Worm (Caenorhabditis elegans) whole organism, late embryonic: Measurements from ENCODE around the gene odr-2.

Source experiments
- ama-1 ChIP-seq: fragments of 150-350 bp; optimal IDR thresholded peaks from 2 replicates; lab custom pipeline; 2014
- ceh-18 ChIP-seq: sonication (generic microtip); optimal IDR thresholded peaks from 2 replicates; lab custom pipeline; 2016; ENCODE audit warnings: missing genetic modification characterization, missing compliant biosample characterization
- ceh-48 ChIP-seq: sonication (generic microtip); optimal IDR thresholded peaks from 2 replicates; lab custom pipeline; 2016; ENCODE audit warnings: missing genetic modification characterization, inconsistent platforms, missing compliant biosample characterization
- che-1 ChIP-seq: sonication (generic microtip); optimal IDR thresholded peaks from 2 replicates; lab custom pipeline; 2016; ENCODE audit warnings: mild to moderate bottlenecking, missing genetic modification characterization, missing compliant biosample characterization
- dmd-4 ChIP-seq: sonication (generic microtip); optimal IDR thresholded peaks from 2 replicates; lab custom pipeline; 2016; ENCODE audit warnings: borderline replicate concordance, missing genetic modification characterization, missing compliant biosample characterization
- fkh-10 ChIP-seq: fragments of 150-350 bp; optimal IDR thresholded peaks from 2 replicates; lab custom pipeline; 2014; ENCODE audit warnings: missing biosample characterization, missing genetic modification reagents, missing genetic modification characterization
- hlh-30 ChIP-seq: sonication (generic microtip); optimal IDR thresholded peaks from 2 replicates; lab custom pipeline; 2017; ENCODE audit warnings: antibody characterized with exemption, missing genetic modification characterization, missing compliant biosample characterization; ENCODE audit not compliant: insufficient read depth
- hlh-6 ChIP-seq: sonication (generic microtip); optimal IDR thresholded peaks from 2 replicates; lab custom pipeline; 2016; ENCODE audit warnings: missing genotype, missing genetic modification characterization, missing compliant biosample characterization
- lin-11 ChIP-seq: fragments of 200-800 bp; sonication (Bioruptor generic); optimal IDR thresholded peaks from 2 replicates; lab custom pipeline; 2018; ENCODE audit warnings: mild to moderate bottlenecking, missing genetic modification characterization, missing compliant biosample characterization
- nhr-232 ChIP-seq: sonication (generic microtip); optimal IDR thresholded peaks from 2 replicates; lab custom pipeline; 2016; ENCODE audit warnings: missing genetic modification characterization, missing compliant biosample characterization
- pha-2 ChIP-seq: sonication (generic microtip); optimal IDR thresholded peaks from 2 replicates; lab custom pipeline; 2017; ENCODE audit warnings: mild to moderate bottlenecking, missing genetic modification characterization, missing compliant biosample characterization
- pha-4 ChIP-seq: fragments of 150-350 bp; optimal IDR thresholded peaks from 2 replicates; lab custom pipeline; 2018; ENCODE audit warnings: missing biosample characterization, missing genetic modification reagents, missing genetic modification characterization
- pqm-1 ChIP-seq: sonication (generic microtip); optimal IDR thresholded peaks from 2 replicates; lab custom pipeline; 2016; ENCODE audit warnings: missing genetic modification characterization, missing compliant biosample characterization
- tbx-2 ChIP-seq: sonication (generic microtip); optimal IDR thresholded peaks from 2 replicates; lab custom pipeline; 2016; ENCODE audit warnings: missing genetic modification characterization, missing compliant biosample characterization

- TF ChIP-seq hlh-6 (tag; lab: Kevin White, UChicago) (no peak), fkh-10 (GFP tag; lab: Kevin White, UChicago) (no peak), pha-2 (no peak), nhr-232 (tag; lab: Kevin White, UChicago) (no peak), ama-1 (lab: Kevin White, UChicago) (no peak), che-1 (tag; lab: Kevin White, UChicago) (no peak), pqm-1 (tag; lab: Kevin White, UChicago) (no peak), lin-11 (tag; lab: Kevin White, UChicago) (no peak), ceh-48 (tag; lab: Kevin White, UChicago) (no peak), hlh-30 (no peak), tbx-2 (tag; lab: Kevin White, UChicago) (no peak), dmd-4 (tag; lab: Kevin White, UChicago) (no peak), pha-4 (no peak), ceh-18 (tag; lab: Kevin White, UChicago) (no peak)
Observed at ce11 chrV:7091287-7091686, 12.1 kb upstream of the odr-2 start, which contains the start of gene nhr-286.
